Fruit fly (Drosophila melanogaster) whole organism, pupa: Measurements from ENCODE around the gene Nepl8.

Experiments used
- CG12605 ChIP-seq: fragments of 200-800 bp; sonication (Bioruptor generic); IDR thresholded peaks from 2 replicates; pipeline ENCODE4 v1.3.6; 2022; ENCODE audit warnings: missing biosample characterization, missing genetic modification characterization
- CG14655 ChIP-seq: fragments of 200-800 bp; sonication (Bioruptor generic); optimal IDR thresholded peaks from 3 replicates; lab custom pipeline; 2017; ENCODE audit warnings: mild to moderate bottlenecking, missing biosample characterization, missing genetic modification reagents, missing genetic modification characterization
- CG15710 ChIP-seq: fragments of 200-800 bp; sonication (Bioruptor generic); optimal IDR thresholded peaks from 2 replicates; lab custom pipeline; 2018; ENCODE audit warnings: missing biosample characterization, mild to moderate bottlenecking, missing genetic modification characterization, moderate library complexity
- CG17806 ChIP-seq: fragments of 200-800 bp; sonication (Bioruptor generic); optimal IDR thresholded peaks from 2 replicates; lab custom pipeline; 2018; ENCODE audit warnings: missing biosample characterization, mild to moderate bottlenecking, missing genetic modification characterization, moderate library complexity
- CG34367 ChIP-seq: fragments of 200-800 bp; sonication (Bioruptor generic); optimal IDR thresholded peaks from 2 replicates; lab custom pipeline; 2018; ENCODE audit warnings: missing biosample characterization, mild to moderate bottlenecking, missing genetic modification characterization
- CG4496 ChIP-seq: fragments of 200-800 bp; sonication (Bioruptor generic); IDR thresholded peaks from 3 replicates; pipeline ENCODE4 v1.3.6; 2022; ENCODE audit warnings: missing biosample characterization, missing genetic modification characterization
- CG8159 ChIP-seq: fragments of 200-800 bp; sonication (Bioruptor generic); optimal IDR thresholded peaks from 3 replicates; lab custom pipeline; 2018; ENCODE audit warnings: missing biosample characterization, mild to moderate bottlenecking, missing genetic modification characterization, moderate library complexity
- CG8301 ChIP-seq: fragments of 200-800 bp; sonication (Bioruptor generic); optimal IDR thresholded peaks from 2 replicates; lab custom pipeline; 2018; ENCODE audit warnings: missing biosample characterization, mild to moderate bottlenecking, missing genetic modification characterization
- CG9948 ChIP-seq: fragments of 200-800 bp; sonication (Bioruptor generic); optimal IDR thresholded peaks from 2 replicates; lab custom pipeline; 2018; ENCODE audit warnings: missing biosample characterization, mild to moderate bottlenecking, missing genetic modification characterization, moderate library complexity
- EcR ChIP-seq: fragments of 200-800 bp; sonication (Bioruptor generic); optimal IDR thresholded peaks from 3 replicates; lab custom pipeline; 2019; ENCODE audit warnings: missing biosample characterization, missing genetic modification characterization, mild to moderate bottlenecking, moderate library complexity, missing genetic modification reagents
- Ets98B ChIP-seq: fragments of 200-800 bp; sonication (Bioruptor generic); IDR thresholded peaks from 2 replicates; pipeline ENCODE4 v1.3.6; 2022; ENCODE audit warnings: missing biosample characterization, missing genetic modification characterization
- Snoo ChIP-seq: fragments of 200-800 bp; sonication (Bioruptor generic); optimal IDR thresholded peaks from 3 replicates; lab custom pipeline; 2017; ENCODE audit warnings: missing biosample characterization, mild to moderate bottlenecking, missing genetic modification characterization, inconsistent platforms

- TF ChIP-seq CG8159 (tag; lab: Kevin White, UChicago), result peak; percentile 84
- no peak for TF ChIP-seq Snoo
- TF ChIP-seq Ets98B (GFP tag; lab: Robert Waterston, UW), result 0 out of 2 replicates have a peak, but pooled peaks have one; percentile 17
- peak; percentile 1 for TF ChIP-seq CG34367 (tag; lab: Kevin White, UChicago)
- TF ChIP-seq CG4496 (GFP tag; lab: Robert Waterston, UW), result no peak
- TF ChIP-seq CG17806 (tag; lab: Kevin White, UChicago), result peak; percentile 39
- TF ChIP-seq EcR (GFP tag; lab: Kevin White, UChicago), result no peak
- no peak for TF ChIP-seq CG12605 (GFP tag; lab: Robert Waterston, UW)
- TF ChIP-seq CG8301 (tag; lab: Kevin White, UChicago), result peak; percentile 54
- peak; percentile 59 for TF ChIP-seq CG9948 (tag; lab: Kevin White, UChicago)
- TF ChIP-seq CG14655 (GFP tag; lab: Kevin White, UChicago), result peak; percentile 62
- TF ChIP-seq CG15710 (tag; lab: Kevin White, UChicago), result peak; percentile 67
Measured at dm6 chr2L:16537049-16537459, 49.1 kb downstream of the Nepl8 start.
